Fruit fly (Drosophila melanogaster): ENCODE measurements around the gene Smyd5.

The Smyd5 gene

dm6 chr3R:21184373-21185132 is 34.0 kb downstream of the Smyd5 start (continued):
- peak; percentile 60 for TF ChIP-seq CG11723 (GFP tag; optimal IDR thresholded peaks at IDR 0.05)
- peak; percentile 72 for TF ChIP-seq NC2β (GFP tag; optimal IDR thresholded peaks at IDR 0.05)
- peak; percentile 55 for TF ChIP-seq fd96Cb (tag; optimal IDR thresholded peaks at IDR 0.05)
- TF ChIP-seq PHDP (tag; optimal IDR thresholded peaks at IDR 0.05), result peak; percentile 76
- TF ChIP-seq CG15479 (GFP tag; optimal IDR thresholded peaks at IDR 0.05), result no peak
- TF ChIP-seq CG18262 (tag; optimal IDR thresholded peaks at IDR 0.05), result peak; percentile 62
- TF ChIP-seq pan (optimal IDR thresholded peaks at IDR 0.05), result no peak
- peak in 1 of 2 experiments; percentile 81 for TF ChIP-seq pan (GFP tag; optimal IDR thresholded peaks at IDR 0.05 in 1 of 2, IDR thresholded peaks at IDR 0.05 in 1 of 2)
- peak; percentile 39 for TF ChIP-seq CG17568 (GFP tag; optimal IDR thresholded peaks at IDR 0.05)
- TF ChIP-seq ATbp (GFP tag; optimal IDR thresholded peaks at IDR 0.05), result peak; percentile 60
- TF ChIP-seq Rx (GFP tag; IDR thresholded peaks at IDR 0.05), result no peak
- no peak for TF ChIP-seq rib (GFP tag; IDR thresholded peaks at IDR 0.05)
- TF ChIP-seq CG10979 (tag; optimal IDR thresholded peaks at IDR 0.05), result peak; percentile 75
- peak; percentile 80 for TF ChIP-seq CoRest (tag; optimal IDR thresholded peaks at IDR 0.05)
- TF ChIP-seq GATAe (GFP tag; conservative IDR thresholded peaks at IDR 0.05), result 0 out of 2 replicates have a peak, but pooled peaks have one; percentile 11
- peak; percentile 78 for TF ChIP-seq Dad (GFP tag; optimal IDR thresholded peaks at IDR 0.05)
- peak; percentile 84 for TF ChIP-seq Dbx (GFP tag; IDR thresholded peaks at IDR 0.05)
- TF ChIP-seq zen (tag; optimal IDR thresholded peaks at IDR 0.05), result peak; percentile 82
- TF ChIP-seq p53 (GFP tag; optimal IDR thresholded peaks at IDR 0.05), result peak; percentile 66
- TF ChIP-seq CG9797 (GFP tag; optimal IDR thresholded peaks at IDR 0.05), result no peak
- peak; percentile 66 for TF ChIP-seq ara (GFP tag; IDR thresholded peaks at IDR 0.05)
- TF ChIP-seq Trl (optimal IDR thresholded peaks at IDR 0.05), result no peak
- peak; percentile 74 for TF ChIP-seq Trl (GFP tag; optimal IDR thresholded peaks at IDR 0.05)
- TF ChIP-seq ac (GFP tag; optimal IDR thresholded peaks at IDR 0.05), result no peak
- peak; percentile 69; the same call in 1 of the 2 replicates for TF ChIP-seq ranshi (GFP tag; IDR thresholded peaks at IDR 0.05)
- TF ChIP-seq CG42726 (GFP tag; IDR thresholded peaks at IDR 0.05; ENCODE audit: partially characterized antibody), result peak; percentile 60; the same call in 1 of the 2 replicates
- peak; percentile 20 for TF ChIP-seq CG4617 (GFP tag; optimal IDR thresholded peaks at IDR 0.05; ENCODE audit: borderline replicate concordance)
- peak; percentile 8 for TF ChIP-seq slou (GFP tag; optimal IDR thresholded peaks at IDR 0.05)
- TF ChIP-seq aop (GFP tag; IDR thresholded peaks at IDR 0.05), result no peak
- no peak for TF ChIP-seq CG32767 (GFP tag; IDR thresholded peaks at IDR 0.05)
- no peak for TF ChIP-seq Lim3 (GFP tag; IDR thresholded peaks at IDR 0.05)
- peak; percentile 18; the same call in 1 of the 2 replicates for TF ChIP-seq Adf1 (GFP tag; IDR thresholded peaks at IDR 0.05)
- TF ChIP-seq Fer1 (GFP tag; optimal IDR thresholded peaks at IDR 0.05), result peak; percentile 73
- no peak for TF ChIP-seq CkIIα-i1 (GFP tag; IDR thresholded peaks at IDR 0.05)
- TF ChIP-seq MTF-1 (GFP tag; optimal IDR thresholded peaks at IDR 0.05; ENCODE audit: borderline replicate concordance), result peak; percentile 83
- peak; percentile 38 for TF ChIP-seq CG18476 (GFP tag; optimal IDR thresholded peaks at IDR 0.05)
- TF ChIP-seq Med (GFP tag), result peak; percentile 98
- TF ChIP-seq CG15073 (GFP tag; optimal IDR thresholded peaks at IDR 0.05), result no peak
- TF ChIP-seq z (GFP tag; IDR thresholded peaks at IDR 0.05), result no peak
- peak; percentile 58; the same call in 1 of the 3 replicates for TF ChIP-seq Mrtf (GFP tag; IDR thresholded peaks at IDR 0.05)
- TF ChIP-seq dmrt11E (tag; optimal IDR thresholded peaks at IDR 0.05), result peak; percentile 57
- peak; percentile 66 for TF ChIP-seq CG14014 (GFP tag; IDR thresholded peaks at IDR 0.05)
- TF ChIP-seq pros (GFP tag; optimal IDR thresholded peaks at IDR 0.05), result no peak
- TF ChIP-seq esg (GFP tag; conservative IDR thresholded peaks at IDR 0.05), result peak; percentile 27; the same call in 1 of the 2 replicates
- peak; percentile 24 for TF ChIP-seq CG6854 (GFP tag; optimal IDR thresholded peaks at IDR 0.05)
- TF ChIP-seq eyg (GFP tag; optimal IDR thresholded peaks at IDR 0.05), result peak; percentile 49
- TF ChIP-seq ap (GFP tag; IDR thresholded peaks at IDR 0.05), result no peak; the same call in 1 of the 2 replicates
- TF ChIP-seq fd64A (GFP tag; optimal IDR thresholded peaks at IDR 0.05), result peak; percentile 33
- TF ChIP-seq CG12391 (tag; optimal IDR thresholded peaks at IDR 0.05), result peak; percentile 68
